Fruit fly (Drosophila melanogaster) whole organism, embryonic: ENCODE measurements around the gene CG14965.

Experiments used
- Atf-2 ChIP-seq: fragments of 200-800 bp; sonication (Bioruptor generic); optimal IDR thresholded peaks from 2 replicates; lab custom pipeline; 2016; ENCODE audit warnings: missing biosample characterization, missing genetic modification characterization
- Atf6 ChIP-seq: fragments of 200-800 bp; sonication (Bioruptor generic); IDR thresholded peaks from 2 replicates; pipeline ENCODE4 v1.3.6; 2022; ENCODE audit warnings: missing biosample characterization, missing genetic modification characterization
- Bdp1 ChIP-seq: fragments of 200-800 bp; sonication (Bioruptor generic); optimal IDR thresholded peaks from 3 replicates; lab custom pipeline; 2016; ENCODE audit warnings: missing biosample characterization, missing genetic modification characterization
- CG10366 ChIP-seq: fragments of 200-800 bp; sonication (Bioruptor generic); IDR thresholded peaks from 2 replicates; pipeline ENCODE4 v1.3.6; 2022; ENCODE audit warnings: missing biosample characterization, missing genetic modification characterization
- CG12391 ChIP-seq: fragments of 200-800 bp; sonication (Bioruptor generic); optimal IDR thresholded peaks from 3 replicates; lab custom pipeline; 2018; ENCODE audit warnings: missing biosample characterization, mild to moderate bottlenecking, missing genetic modification characterization, moderate library complexity
- CG12659 ChIP-seq: fragments of 200-800 bp; sonication (Bioruptor generic); optimal IDR thresholded peaks from 3 replicates; lab custom pipeline; 2017; ENCODE audit warnings: mild to moderate bottlenecking, missing biosample characterization, missing genetic modification reagents, missing genetic modification characterization
- CG13775 ChIP-seq: fragments of 200-800 bp; sonication (Bioruptor generic); optimal IDR thresholded peaks from 3 replicates; lab custom pipeline; 2017; ENCODE audit warnings: missing biosample characterization, mild to moderate bottlenecking, missing genetic modification characterization
- CG14014 ChIP-seq: fragments of 200-800 bp; sonication (Bioruptor generic); IDR thresholded peaks from 2 replicates; pipeline ENCODE4 v1.3.6; 2022; ENCODE audit warnings: missing biosample characterization, missing genetic modification characterization
- CG14710 ChIP-seq: fragments of 200-800 bp; sonication (Bioruptor generic); optimal IDR thresholded peaks from 3 replicates; lab custom pipeline; 2019; ENCODE audit warnings: missing biosample characterization, mild to moderate bottlenecking, missing genetic modification characterization, moderate library complexity
- CG17385 ChIP-seq: fragments of 200-800 bp; sonication (Bioruptor generic); optimal IDR thresholded peaks from 3 replicates; lab custom pipeline; 2018; ENCODE audit warnings: missing biosample characterization, mild to moderate bottlenecking, missing genetic modification characterization
- CG17568 ChIP-seq: fragments of 200-800 bp; sonication (Bioruptor generic); optimal IDR thresholded peaks from 2 replicates; lab custom pipeline; 2018; ENCODE audit warnings: missing biosample characterization, mild to moderate bottlenecking, missing genetic modification characterization, moderate library complexity
- CG17802 ChIP-seq: fragments of 200-800 bp; sonication (Bioruptor generic); optimal IDR thresholded peaks from 2 replicates; lab custom pipeline; 2018; ENCODE audit warnings: missing biosample characterization, mild to moderate bottlenecking, missing genetic modification characterization, moderate library complexity
- CG2120 ChIP-seq: fragments of 200-800 bp; sonication (Bioruptor generic); optimal IDR thresholded peaks from 3 replicates; lab custom pipeline; 2016; ENCODE audit warnings: missing biosample characterization, missing genetic modification characterization
- CG2889 ChIP-seq: fragments of 200-800 bp; sonication (Bioruptor generic); IDR thresholded peaks from 3 replicates; pipeline ENCODE4 v1.3.6; 2022; ENCODE audit warnings: missing biosample characterization, missing genetic modification characterization
- CG31388 ChIP-seq: fragments of 200-800 bp; sonication (Bioruptor generic); optimal IDR thresholded peaks from 2 replicates; lab custom pipeline; 2016; ENCODE audit warnings: missing biosample characterization, missing genetic modification characterization
- CG42726 ChIP-seq: fragments of 200-800 bp; sonication (Bioruptor generic); IDR thresholded peaks from 2 replicates; pipeline ENCODE4 v1.3.6; 2022; ENCODE audit warnings: missing biosample characterization, missing genetic modification characterization; ENCODE audit not compliant: partially characterized antibody
- CG4617 ChIP-seq: fragments of 200-800 bp; sonication (Bioruptor generic); optimal IDR thresholded peaks from 3 replicates; lab custom pipeline; 2016; ENCODE audit warnings: missing biosample characterization, missing genetic modification characterization, borderline replicate concordance
- CG7839 ChIP-seq: fragments of 200-800 bp; sonication (Bioruptor generic); optimal IDR thresholded peaks from 3 replicates; lab custom pipeline; 2018; ENCODE audit warnings: missing biosample characterization, mild to moderate bottlenecking, missing genetic modification characterization, moderate library complexity
- CG9437 ChIP-seq: fragments of 200-800 bp; sonication (Bioruptor generic); optimal IDR thresholded peaks from 2 replicates; lab custom pipeline; 2018; ENCODE audit warnings: missing biosample characterization, mild to moderate bottlenecking, missing genetic modification characterization
- D19A ChIP-seq: fragments of 200-800 bp; optimal IDR thresholded peaks from 3 replicates; lab custom pipeline; 2019; ENCODE audit warnings: missing biosample characterization, mild to moderate bottlenecking, missing genetic modification characterization, moderate library complexity
- D19B ChIP-seq: fragments of 200-800 bp; sonication (Bioruptor generic); optimal IDR thresholded peaks from 2 replicates; lab custom pipeline; 2017; ENCODE audit warnings: missing biosample characterization, mild to moderate bottlenecking, missing genetic modification characterization
- E2f2 ChIP-seq: fragments of 200-800 bp; sonication (Bioruptor generic); IDR thresholded peaks from 2 replicates; pipeline ENCODE4 v1.3.6; 2022; ENCODE audit warnings: missing biosample characterization, missing genetic modification characterization
- Fer2 ChIP-seq: fragments of 200-800 bp; sonication (Bioruptor generic); optimal IDR thresholded peaks from 2 replicates; lab custom pipeline; 2018; ENCODE audit warnings: missing biosample characterization, mild to moderate bottlenecking, missing genetic modification characterization, moderate library complexity
- HHEX ChIP-seq: fragments of 200-800 bp; sonication (Bioruptor generic); optimal IDR thresholded peaks from 3 replicates; lab custom pipeline; 2017; ENCODE audit warnings: missing biosample characterization, mild to moderate bottlenecking, missing genetic modification characterization, missing genetic modification reagents
- Mad ChIP-seq: fragments of 200-800 bp; sonication (Bioruptor generic); optimal IDR thresholded peaks from 2 replicates; lab custom pipeline; 2016; ENCODE audit warnings: missing biosample characterization, missing genetic modification characterization
- NK7.1 ChIP-seq: fragments of 200-800 bp; sonication (Bioruptor generic); optimal IDR thresholded peaks from 3 replicates; lab custom pipeline; 2016; ENCODE audit warnings: missing biosample characterization, missing genetic modification characterization
- Optix ChIP-seq: fragments of 200-800 bp; sonication (Bioruptor generic); IDR thresholded peaks from 3 replicates; pipeline ENCODE4 v1.3.6; 2022; ENCODE audit warnings: missing biosample characterization, missing genetic modification characterization
- Ptx1 ChIP-seq: fragments of 200-800 bp; sonication (Bioruptor generic); IDR thresholded peaks from 2 replicates; pipeline ENCODE4 v1.3.6; 2022; ENCODE audit warnings: missing biosample characterization, missing genetic modification characterization
- Rfx ChIP-seq: fragments of 200-800 bp; sonication (Bioruptor generic); IDR thresholded peaks from 2 replicates; pipeline ENCODE4 v1.3.6; 2022; ENCODE audit warnings: missing biosample characterization, missing genetic modification characterization
- Six4 ChIP-seq: fragments of 200-800 bp; sonication (Bioruptor generic); optimal IDR thresholded peaks from 2 replicates; lab custom pipeline; 2016; ENCODE audit warnings: missing biosample characterization, missing genetic modification characterization
- Taf1 ChIP-seq: fragments of 200-800 bp; sonication (Bioruptor generic); IDR thresholded peaks from 2 replicates; pipeline ENCODE4 v1.3.6; 2022; ENCODE audit warnings: missing biosample characterization, missing genetic modification characterization
- YL-1 ChIP-seq: fragments of 200-800 bp; sonication (Bioruptor generic); optimal IDR thresholded peaks from 3 replicates; lab custom pipeline; 2017; ENCODE audit warnings: missing biosample characterization, mild to moderate bottlenecking, missing genetic modification characterization
- amos ChIP-seq: fragments of 200-800 bp; sonication (Bioruptor generic); IDR thresholded peaks from 2 replicates; pipeline ENCODE4 v1.3.6; 2022; ENCODE audit warnings: missing biosample characterization, missing genetic modification characterization; ENCODE audit not compliant: partially characterized antibody
- caup ChIP-seq: fragments of 200-800 bp; sonication (Bioruptor generic); optimal IDR thresholded peaks from 3 replicates; lab custom pipeline; 2017; ENCODE audit warnings: missing biosample characterization, mild to moderate bottlenecking, missing genetic modification characterization, moderate library complexity; ENCODE audit not compliant: severe bottlenecking
- chm ChIP-seq: fragments of 200-800 bp; sonication (Bioruptor generic); IDR thresholded peaks from 2 replicates; pipeline ENCODE4 v1.3.6; 2022; ENCODE audit warnings: missing biosample characterization, missing genetic modification characterization
- dan ChIP-seq: fragments of 200-800 bp; sonication (Bioruptor generic); IDR thresholded peaks from 2 replicates; pipeline ENCODE4 v1.3.6; 2022; ENCODE audit warnings: missing biosample characterization, missing genetic modification characterization
- dm ChIP-seq: fragments of 200-800 bp; sonication (Bioruptor generic); optimal IDR thresholded peaks from 3 replicates; lab custom pipeline; 2016; ENCODE audit warnings: missing biosample characterization, missing genetic modification characterization
- gro ChIP-seq: fragments of 200-800 bp; sonication (Bioruptor generic); optimal IDR thresholded peaks from 2 replicates; lab custom pipeline; 2016; ENCODE audit warnings: missing biosample characterization, missing genetic modification characterization
- knrl ChIP-seq: fragments of 200-800 bp; sonication (Bioruptor generic); IDR thresholded peaks from 3 replicates; pipeline ENCODE4 v1.3.6; 2022; ENCODE audit warnings: missing biosample characterization, missing genetic modification characterization; ENCODE audit not compliant: partially characterized antibody
- lilli ChIP-seq: fragments of 200-800 bp; sonication (Bioruptor generic); optimal IDR thresholded peaks from 3 replicates; lab custom pipeline; 2016; ENCODE audit warnings: missing biosample characterization, missing genetic modification characterization
- mam ChIP-seq: fragments of 200-800 bp; sonication (Bioruptor generic); optimal IDR thresholded peaks from 3 replicates; lab custom pipeline; 2016; ENCODE audit warnings: missing biosample characterization, missing genetic modification characterization
- nau ChIP-seq: fragments of 200-800 bp; sonication (Bioruptor generic); optimal IDR thresholded peaks from 3 replicates; lab custom pipeline; 2017; ENCODE audit warnings: missing biosample characterization, mild to moderate bottlenecking, missing genetic modification characterization, missing genetic modification reagents
- odd ChIP-seq: fragments of 200-800 bp; sonication (Bioruptor generic); optimal IDR thresholded peaks from 2 replicates; lab custom pipeline; 2017; ENCODE audit warnings: missing biosample characterization, mild to moderate bottlenecking, missing genetic modification characterization
- pan ChIP-seq, 4 experiments: fragments of >200 bp in 3 of 4; fragments of 200-800 bp in 1 of 4; sonication (Bioruptor generic) in 1 of 4; optimal IDR thresholded peaks in 3 of 4; IDR thresholded peaks in 1 of 4; 2 replicates each; pipeline versions ENCODE4 v1.3.6 to Lab custom; 2017 to 2022; ENCODE audit warnings: missing biosample characterization in 2 of 4, missing genetic modification characterization in 2 of 4, mixed read lengths in 1 of 4
- pzg ChIP-seq: fragments of 200-800 bp; sonication (Bioruptor generic); optimal IDR thresholded peaks from 3 replicates; lab custom pipeline; 2018; ENCODE audit warnings: missing biosample characterization, mild to moderate bottlenecking, missing genetic modification characterization, moderate library complexity
- schlank ChIP-seq: fragments of 200-800 bp; sonication (Bioruptor generic); optimal IDR thresholded peaks from 2 replicates; lab custom pipeline; 2018; ENCODE audit warnings: missing biosample characterization, mild to moderate bottlenecking, missing genetic modification characterization
- sim ChIP-seq: fragments of 200-800 bp; sonication (Bioruptor generic); IDR thresholded peaks from 2 replicates; pipeline ENCODE4 v1.3.6; 2022; ENCODE audit warnings: missing biosample characterization, missing genetic modification characterization
- sna ChIP-seq: fragments of 200-800 bp; sonication (Bioruptor generic); IDR thresholded peaks from 2 replicates; pipeline ENCODE4 v1.3.6; 2022; ENCODE audit warnings: missing biosample characterization, missing genetic modification characterization; ENCODE audit not compliant: partially characterized antibody
- zen2 ChIP-seq: fragments of 200-800 bp; sonication (Bioruptor generic); IDR thresholded peaks from 3 replicates; pipeline ENCODE4 v1.3.6; 2022; ENCODE audit warnings: missing biosample characterization, missing genetic modification characterization; ENCODE audit not compliant: partially characterized antibody

CG14965 gene

dm6 chr3L:3164951-3165350 is 27.3 kb downstream of the CG14965 start, which contains the start of gene CG32280:
CG32280 (plus strand) TSS chr3L:3165181.
- no peak for TF ChIP-seq CG10366 (GFP tag; lab: Robert Waterston, UW)
- TF ChIP-seq D19A, result peak; percentile 17
- no peak for TF ChIP-seq odd (GFP tag; lab: Kevin White, UChicago)
- TF ChIP-seq YL-1, result peak; percentile 24
- no peak for TF ChIP-seq CG2889 (GFP tag; lab: Robert Waterston, UW)
- TF ChIP-seq pan (optimal IDR thresholded peaks at IDR 0.05; lab: Kevin White, UChicago), result no peak
- no peak for TF ChIP-seq pan (GFP tag; optimal IDR thresholded peaks at IDR 0.05 in 1 of 2, IDR thresholded peaks at IDR 0.05 in 1 of 2)
- TF ChIP-seq caup (GFP tag; lab: Kevin White, UChicago), result peak; percentile 50
- no peak for TF ChIP-seq dan (GFP tag; lab: Robert Waterston, UW)
- TF ChIP-seq Taf1, result no peak
- no peak for TF ChIP-seq CG9437
- TF ChIP-seq sna (GFP tag; lab: Robert Waterston, UW), result peak; percentile 81
- peak; percentile 16; the same call in 1 of the 2 replicates for TF ChIP-seq CG14014 (GFP tag; lab: Robert Waterston, UW)
- peak; percentile 91 for TF ChIP-seq pzg (GFP tag; lab: Kevin White, UChicago)
- peak; percentile 10 for TF ChIP-seq Mad
- no peak for TF ChIP-seq nau
- TF ChIP-seq Ptx1 (GFP tag; lab: Robert Waterston, UW), result peak; percentile 25; the same call in 1 of the 2 replicates
- TF ChIP-seq D19B (GFP tag; lab: Kevin White, UChicago), result peak; percentile 22
- TF ChIP-seq amos (GFP tag; lab: Robert Waterston, UW), result peak; percentile 91
- peak; percentile 23 for TF ChIP-seq CG12391 (tag; lab: Kevin White, UChicago)
- no peak for TF ChIP-seq CG7839 (tag; lab: Kevin White, UChicago)
- TF ChIP-seq NK7.1 (GFP tag; lab: Kevin White, UChicago), result no peak
- TF ChIP-seq HHEX (GFP tag; lab: Kevin White, UChicago), result peak; percentile 47
- TF ChIP-seq CG14710 (tag; lab: Kevin White, UChicago), result peak; percentile 31
- TF ChIP-seq CG31388 (GFP tag; lab: Kevin White, UChicago), result no peak
- no peak for TF ChIP-seq Bdp1 (GFP tag; lab: Kevin White, UChicago)
- 0 out of 2 replicates have a peak, but pooled peaks have one; percentile 19 for TF ChIP-seq sim (GFP tag; lab: Robert Waterston, UW)
- TF ChIP-seq Optix (GFP tag; lab: Robert Waterston, UW), result no peak
- peak; percentile 65 for TF ChIP-seq CG12659 (GFP tag; lab: Kevin White, UChicago)
- peak; percentile 45; the same call in 1 of the 2 replicates for TF ChIP-seq E2f2 (GFP tag; lab: Robert Waterston, UW)
- TF ChIP-seq knrl (GFP tag; lab: Robert Waterston, UW), result peak; percentile 80
- TF ChIP-seq CG13775 (GFP tag; lab: Kevin White, UChicago), result no peak
- no peak for TF ChIP-seq CG17802 (tag; lab: Kevin White, UChicago)
- no peak for TF ChIP-seq schlank
- TF ChIP-seq gro (GFP tag; lab: Kevin White, UChicago), result peak; percentile 61
- TF ChIP-seq zen2 (GFP tag; lab: Robert Waterston, UW), result peak; percentile 92
- TF ChIP-seq CG4617 (GFP tag; lab: Kevin White, UChicago), result peak; percentile 52
- no peak for TF ChIP-seq Fer2 (tag; lab: Kevin White, UChicago)
- TF ChIP-seq CG17568 (GFP tag; lab: Kevin White, UChicago), result no peak
- TF ChIP-seq Rfx (GFP tag; lab: Robert Waterston, UW), result peak; percentile 43; the same call in 1 of the 2 replicates
- TF ChIP-seq CG42726 (GFP tag; lab: Robert Waterston, UW), result peak; percentile 76; the same call in 1 of the 2 replicates
- no peak for TF ChIP-seq Six4 (GFP tag; lab: Kevin White, UChicago)
- TF ChIP-seq Atf6 (GFP tag; lab: Robert Waterston, UW), result peak; percentile 40; the same call in 1 of the 2 replicates
- TF ChIP-seq dm (GFP tag; lab: Kevin White, UChicago), result peak; percentile 26
- TF ChIP-seq chm (GFP tag; lab: Robert Waterston, UW), result peak; percentile 40; the same call in 1 of the 2 replicates
- TF ChIP-seq CG17385 (GFP tag; lab: Kevin White, UChicago), result no peak
- peak; percentile 48 for TF ChIP-seq mam
- TF ChIP-seq lilli (GFP tag; lab: Kevin White, UChicago), result peak; percentile 48
- no peak for TF ChIP-seq Atf-2 (GFP tag; lab: Kevin White, UChicago)
- peak; percentile 51 for TF ChIP-seq CG2120 (GFP tag; lab: Kevin White, UChicago)
